Worm (Caenorhabditis elegans) whole organism, mixed stage, embryonic: ENCODE results near the gene T20D4.19.

Experiments used
- M03D4.4 ChIP-seq: sonication (generic microtip); optimal IDR thresholded peaks from 2 replicates; lab custom pipeline; 2017; ENCODE audit warnings: mild to moderate bottlenecking, missing genetic modification characterization, missing compliant biosample characterization
- blmp-1 ChIP-seq: fragments of 150-350 bp; optimal IDR thresholded peaks from 2 replicates; lab custom pipeline; 2014; ENCODE audit warnings: missing biosample characterization, missing genetic modification characterization
- ceh-39 ChIP-seq: fragments of 150-350 bp; optimal IDR thresholded peaks from 2 replicates; lab custom pipeline; 2014; ENCODE audit warnings: missing biosample characterization, missing genetic modification characterization
- ceh-43 ChIP-seq: fragments of 200-800 bp; sonication (Bioruptor generic); optimal IDR thresholded peaks from 2 replicates; lab custom pipeline; 2018; ENCODE audit warnings: mild to moderate bottlenecking, missing genetic modification characterization, moderate library complexity, missing compliant biosample characterization
- ceh-83 ChIP-seq: fragments of 200-800 bp; sonication (Bioruptor generic); optimal IDR thresholded peaks from 2 replicates; lab custom pipeline; 2018; ENCODE audit warnings: mild to moderate bottlenecking, missing genetic modification characterization, missing compliant biosample characterization
- ces-1 ChIP-seq: fragments of 150-350 bp; optimal IDR thresholded peaks from 2 replicates; lab custom pipeline; 2014; ENCODE audit warnings: missing biosample characterization, missing genetic modification reagents, missing genetic modification characterization
- cnd-1 ChIP-seq: fragments of 200-800 bp; sonication (Bioruptor generic); optimal IDR thresholded peaks from 2 replicates; lab custom pipeline; 2018; ENCODE audit warnings: mild to moderate bottlenecking, missing genetic modification characterization, missing compliant biosample characterization
- drap-1 ChIP-seq: fragments of 200-800 bp; sonication (Bioruptor generic); optimal IDR thresholded peaks from 3 replicates; lab custom pipeline; 2018; ENCODE audit warnings: mild to moderate bottlenecking, missing genetic modification characterization, missing compliant biosample characterization
- elt-1 ChIP-seq: sonication (generic microtip); optimal IDR thresholded peaks from 2 replicates; lab custom pipeline; 2017; ENCODE audit warnings: missing genetic modification characterization, mild to moderate bottlenecking, missing compliant biosample characterization, antibody characterized with exemption, moderate library complexity, borderline replicate concordance; ENCODE audit not compliant: insufficient read depth
- elt-3 ChIP-seq: fragments of 150-350 bp; optimal IDR thresholded peaks from 2 replicates; lab custom pipeline; 2014; ENCODE audit warnings: missing biosample characterization, missing genetic modification characterization
- flh-1 ChIP-seq: fragments of 200-800 bp; sonication (Bioruptor generic); optimal IDR thresholded peaks from 2 replicates; lab custom pipeline; 2018; ENCODE audit warnings: mild to moderate bottlenecking, missing genetic modification characterization, moderate library complexity, missing compliant biosample characterization
- ham-2 ChIP-seq: fragments of 200-800 bp; sonication (Bioruptor generic); optimal IDR thresholded peaks from 2 replicates; lab custom pipeline; 2018; ENCODE audit warnings: mild to moderate bottlenecking, missing genetic modification characterization, missing compliant biosample characterization
- lin-13 ChIP-seq: fragments of 150-350 bp; optimal IDR thresholded peaks from 2 replicates; lab custom pipeline; 2014; ENCODE audit warnings: missing biosample characterization, missing genetic modification characterization
- lin-32 ChIP-seq: fragments of 200-800 bp; sonication (Bioruptor generic); optimal IDR thresholded peaks from 2 replicates; lab custom pipeline; 2018; ENCODE audit warnings: mild to moderate bottlenecking, missing genetic modification characterization, missing compliant biosample characterization
- lsy-2 ChIP-seq: fragments of 150-350 bp; optimal IDR thresholded peaks from 2 replicates; lab custom pipeline; 2014; ENCODE audit warnings: missing biosample characterization, missing genetic modification characterization
- mab-5 ChIP-seq: fragments of 150-350 bp; optimal IDR thresholded peaks from 2 replicates; lab custom pipeline; 2014; ENCODE audit warnings: missing biosample characterization, missing genetic modification characterization
- mep-1 ChIP-seq: fragments of 150-350 bp; optimal IDR thresholded peaks from 2 replicates; lab custom pipeline; 2017; ENCODE audit warnings: missing biosample characterization, missing genetic modification reagents, missing genetic modification characterization, inconsistent platforms
- mls-2 ChIP-seq: sonication (generic microtip); optimal IDR thresholded peaks from 2 replicates; lab custom pipeline; 2016; ENCODE audit warnings: mild to moderate bottlenecking, missing genetic modification characterization, moderate library complexity, missing compliant biosample characterization
- nhr-12 ChIP-seq: fragments of 150-350 bp; optimal IDR thresholded peaks from 2 replicates; lab custom pipeline; 2014; ENCODE audit warnings: missing biosample characterization, missing genetic modification characterization
- nhr-2 ChIP-seq: fragments of 150-350 bp; optimal IDR thresholded peaks from 2 replicates; lab custom pipeline; 2014; ENCODE audit warnings: missing biosample characterization, missing genetic modification characterization
- nhr-28 ChIP-seq: fragments of 150-350 bp; optimal IDR thresholded peaks from 2 replicates; lab custom pipeline; 2014; ENCODE audit warnings: missing biosample characterization, missing genetic modification characterization
- nhr-76 ChIP-seq: sonication (generic microtip); optimal IDR thresholded peaks from 2 replicates; lab custom pipeline; 2017; ENCODE audit warnings: missing biosample characterization, missing genetic modification characterization
- pha-4 ChIP-seq: fragments of 150-350 bp; optimal IDR thresholded peaks from 2 replicates; lab custom pipeline; 2018; ENCODE audit warnings: missing biosample characterization, missing genetic modification reagents, missing genetic modification characterization
- sem-2 ChIP-seq: fragments of 200-800 bp; sonication (Bioruptor generic); optimal IDR thresholded peaks from 2 replicates; lab custom pipeline; 2018; ENCODE audit warnings: mild to moderate bottlenecking, missing genetic modification characterization, missing compliant biosample characterization
- snpc-4 ChIP-seq: fragments of 150-350 bp; optimal IDR thresholded peaks from 2 replicates; lab custom pipeline; 2014; ENCODE audit warnings: missing biosample characterization, missing genetic modification characterization
- sptf-1 ChIP-seq: sonication (generic microtip); optimal IDR thresholded peaks from 2 replicates; lab custom pipeline; 2017; ENCODE audit warnings: mild to moderate bottlenecking, missing genetic modification characterization, moderate library complexity, missing compliant biosample characterization
- tbx-8 ChIP-seq: fragments of 200-800 bp; sonication (Bioruptor generic); optimal IDR thresholded peaks from 2 replicates; lab custom pipeline; 2018; ENCODE audit warnings: mild to moderate bottlenecking, missing genetic modification characterization, moderate library complexity, missing compliant biosample characterization
- unc-120 ChIP-seq: sonication (generic microtip); optimal IDR thresholded peaks from 2 replicates; lab custom pipeline; 2017; ENCODE audit warnings: missing genetic modification characterization, missing compliant biosample characterization; ENCODE audit not compliant: poor library complexity, severe bottlenecking
- unc-39 ChIP-seq: fragments of 150-350 bp; optimal IDR thresholded peaks from 2 replicates; lab custom pipeline; 2014; ENCODE audit warnings: missing biosample characterization, missing genetic modification characterization
- unc-62 ChIP-seq: fragments of 150-350 bp; optimal IDR thresholded peaks from 2 replicates; lab custom pipeline; 2014; ENCODE audit warnings: missing biosample characterization, missing genetic modification reagents, missing genetic modification characterization
- zip-8 ChIP-seq: fragments of 150-350 bp; optimal IDR thresholded peaks from 2 replicates; lab custom pipeline; 2014; ENCODE audit warnings: missing biosample characterization, missing genetic modification characterization
- ztf-11 ChIP-seq: fragments of 150-350 bp; optimal IDR thresholded peaks from 2 replicates; lab custom pipeline; 2014; ENCODE audit warnings: missing biosample characterization, missing genetic modification characterization

T20D4.19 gene

DNA sequence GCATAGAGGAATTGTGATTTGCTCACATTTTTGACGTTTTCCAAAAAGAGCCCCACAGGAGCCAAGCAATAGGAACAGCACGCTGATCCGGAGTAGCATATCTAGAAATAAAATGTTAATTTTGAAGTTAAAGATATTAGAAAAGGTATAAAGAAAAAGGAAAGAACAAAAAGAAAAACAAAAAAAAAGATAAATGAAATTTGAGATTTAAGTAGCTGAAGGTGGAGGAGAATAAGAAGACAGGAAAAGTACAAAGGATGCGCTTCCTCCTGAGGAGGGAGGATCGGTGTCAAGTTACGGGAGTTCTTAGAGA is 13.3 kb upstream of the T20D4.19 start, which contains the start of gene cfz-2:
Gene cfz-2, minus strand, starts transcription at position 101 of the 313 bp plus-strand sequence.
- TF ChIP-seq ces-1 (GFP tag; lab: Kevin White, UChicago): no peak
- TF ChIP-seq nhr-2 (tag; lab: Kevin White, UChicago): no peak
- no peak for TF ChIP-seq snpc-4 (tag; lab: Kevin White, UChicago)
- TF ChIP-seq nhr-28 (tag; lab: Kevin White, UChicago): no peak
- TF ChIP-seq sptf-1 (tag; lab: Kevin White, UChicago): no peak
- TF ChIP-seq drap-1: no peak
- no peak for TF ChIP-seq zip-8 (tag; lab: Kevin White, UChicago)
- TF ChIP-seq pha-4 (tag; lab: Kevin White, UChicago): no peak
- no peak for TF ChIP-seq mls-2 (tag; lab: Kevin White, UChicago)
- no peak for TF ChIP-seq ceh-83
- no peak for TF ChIP-seq ztf-11
- TF ChIP-seq lin-32 (GFP tag; lab: Kevin White, UChicago): no peak
- no peak for TF ChIP-seq ceh-43 (GFP tag; lab: Kevin White, UChicago)
- no peak for TF ChIP-seq M03D4.4 (tag; lab: Kevin White, UChicago)
- TF ChIP-seq mep-1 (tag; lab: Kevin White, UChicago): no peak
- TF ChIP-seq cnd-1: no peak
- TF ChIP-seq lsy-2 (tag; lab: Kevin White, UChicago): no peak
- no peak for TF ChIP-seq mab-5 (tag; lab: Kevin White, UChicago)
- TF ChIP-seq blmp-1 (tag; lab: Kevin White, UChicago): no peak
- TF ChIP-seq, all 35 proteins: peak for 0

DNA sequence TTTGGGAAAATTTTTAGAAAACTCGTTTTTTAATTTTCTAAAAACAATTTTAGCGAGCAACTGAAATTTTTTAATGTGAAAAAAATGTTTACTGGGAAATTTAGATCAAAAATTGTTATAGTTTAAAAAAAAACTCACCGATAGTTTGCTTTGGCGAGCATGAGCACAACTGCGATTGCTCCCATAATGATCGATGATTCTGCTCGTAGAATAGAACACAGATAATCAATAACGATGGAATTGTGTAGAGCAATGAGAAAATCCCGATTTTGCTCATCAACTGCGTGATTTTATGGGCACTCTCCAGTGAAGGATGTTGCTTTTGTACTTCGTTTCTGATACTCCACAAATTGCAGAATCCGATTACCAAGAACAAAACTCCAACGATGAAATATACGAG is 11.2 kb upstream of the T20D4.19 start:
- TF ChIP-seq snpc-4 (tag; lab: Kevin White, UChicago) (no peak), unc-120 (tag; lab: Kevin White, UChicago) (no peak), lin-13 (tag; lab: Kevin White, UChicago) (no peak)

DNA sequence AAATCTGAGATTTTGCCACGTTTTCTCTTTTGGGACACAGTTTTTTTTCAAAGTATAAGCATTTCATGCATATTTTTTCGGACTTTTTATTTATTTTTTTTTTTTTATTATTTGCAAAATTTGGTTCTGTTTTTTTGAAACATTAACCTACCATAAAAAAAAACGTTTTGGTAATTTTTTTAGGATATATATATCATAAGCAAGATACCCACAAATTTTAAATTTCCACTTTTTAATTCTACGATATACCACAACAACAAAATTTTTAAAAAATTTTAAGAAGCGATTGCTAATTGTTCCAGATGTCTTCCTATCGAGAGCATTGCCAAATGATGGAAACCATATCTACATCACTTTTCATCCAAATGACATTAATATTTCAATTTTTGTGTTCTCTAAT is 2.7 kb downstream of the T20D4.19 start, which contains the start of gene srab-20:
Gene srab-20, plus strand, starts transcription at position 301 of the 400 bp plus-strand sequence.
- TF ChIP-seq M03D4.4 (tag; lab: Kevin White, UChicago) (no peak), mab-5 (tag; lab: Kevin White, UChicago) (no peak), blmp-1 (tag; lab: Kevin White, UChicago) (no peak), nhr-76 (tag; lab: Kevin White, UChicago) (no peak), ztf-11 (no peak), flh-1 (no peak), ceh-83 (no peak), cnd-1 (no peak), mep-1 (tag; lab: Kevin White, UChicago) (no peak), unc-120 (tag; lab: Kevin White, UChicago) (no peak), drap-1 (no peak), nhr-12 (tag; lab: Kevin White, UChicago) (no peak), unc-39 (no peak), lin-32 (GFP tag; lab: Kevin White, UChicago) (no peak), elt-3 (tag; lab: Kevin White, UChicago) (no peak)
- TF ChIP-seq, all 35 proteins: peak for 0

DNA sequence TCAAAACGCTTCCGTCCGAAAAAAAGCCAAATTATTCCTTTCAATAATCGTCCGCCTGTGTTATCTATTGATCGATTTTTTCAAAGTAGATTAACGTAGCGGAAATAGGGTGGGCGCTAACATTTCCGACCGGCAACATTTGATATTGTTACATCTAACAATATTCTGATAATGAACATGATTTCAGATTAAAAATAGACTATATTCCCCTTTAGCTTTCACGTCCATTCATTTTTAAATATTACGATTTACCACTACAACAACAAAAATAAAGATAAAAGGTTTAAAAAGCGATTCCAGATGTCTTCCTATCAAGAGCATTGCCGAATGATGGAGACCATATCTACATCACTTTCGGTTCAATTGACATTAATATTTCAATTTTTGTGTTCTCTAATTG is 5.4 kb downstream of the T20D4.19 start, which contains the start of gene srab-22:
Gene srab-22, plus strand, starts transcription at position 301 of the 400 bp plus-strand sequence.
- TF ChIP-seq mab-5 (tag; lab: Kevin White, UChicago) (no peak), elt-1 (no peak), ham-2 (no peak), nhr-12 (tag; lab: Kevin White, UChicago) (no peak), ces-1 (GFP tag; lab: Kevin White, UChicago) (no peak), nhr-2 (tag; lab: Kevin White, UChicago) (no peak), zip-8 (tag; lab: Kevin White, UChicago) (no peak), tbx-8 (GFP tag; lab: Kevin White, UChicago) (no peak), drap-1 (no peak), blmp-1 (tag; lab: Kevin White, UChicago) (no peak), unc-62 (GFP tag; lab: Kevin White, UChicago) (no peak), unc-120 (tag; lab: Kevin White, UChicago) (no peak), M03D4.4 (tag; lab: Kevin White, UChicago) (no peak), pha-4 (tag; lab: Kevin White, UChicago) (no peak), lin-13 (tag; lab: Kevin White, UChicago) (no peak), unc-39 (no peak)

DNA sequence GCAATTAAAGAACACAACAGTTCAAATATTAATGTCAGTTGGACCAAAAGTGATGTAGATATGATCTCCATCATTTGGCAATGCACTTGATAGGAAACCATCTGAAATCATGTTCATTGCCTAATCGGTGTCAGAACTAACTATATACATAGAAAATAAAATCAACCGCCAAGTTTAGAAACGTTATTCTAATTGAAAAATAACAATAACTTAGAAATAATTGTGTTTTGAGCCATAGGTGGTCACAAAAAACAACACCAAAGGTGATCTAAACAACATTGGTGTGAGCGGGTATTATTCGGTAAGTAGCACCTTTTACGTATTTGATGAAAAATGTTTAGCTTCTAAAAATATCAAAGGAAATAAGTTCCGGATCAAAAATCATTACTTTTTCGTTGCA is 7.1 kb downstream of the T20D4.19 start, which contains the start of gene srab-21:
Gene srab-21, minus strand, starts transcription at position 101 of the 400 bp plus-strand sequence.
- TF ChIP-seq drap-1 (no peak), nhr-28 (tag; lab: Kevin White, UChicago) (no peak), M03D4.4 (tag; lab: Kevin White, UChicago) (no peak), sem-2 (GFP tag; lab: Kevin White, UChicago) (no peak), ceh-39 (tag; lab: Kevin White, UChicago) (no peak), nhr-2 (tag; lab: Kevin White, UChicago) (no peak), flh-1 (no peak)
